Worm (Caenorhabditis elegans): ENCODE data around the gene Y67D8C.2.

DNA sequence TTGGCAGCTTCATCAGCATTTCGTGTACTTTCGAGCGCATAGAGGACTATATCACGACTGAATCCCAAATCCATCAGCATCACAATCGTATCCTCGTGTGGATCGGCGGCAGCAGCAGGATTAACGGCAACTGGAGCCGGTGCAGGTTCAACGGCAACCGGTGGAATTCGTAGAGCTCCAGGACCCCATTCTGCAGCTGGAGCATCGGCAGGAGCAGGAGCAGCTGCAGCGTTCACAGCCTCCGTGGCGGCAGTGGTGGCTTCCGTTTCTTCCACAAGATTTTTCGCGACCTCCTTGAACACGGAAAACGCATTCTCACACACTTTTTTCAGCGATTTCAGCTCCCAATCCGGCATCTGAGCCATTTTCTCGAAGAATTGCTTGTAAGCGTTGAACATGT, 27.9 kb upstream of the Y67D8C.2 start:
- TF ChIP-seq ama-1 (optimal IDR thresholded peaks at IDR 0.05) = no peak
- TF ChIP-seq lsy-2 (tag; optimal IDR thresholded peaks at IDR 0.05) = no peak
- no peak for TF ChIP-seq mab-5 (tag; optimal IDR thresholded peaks at IDR 0.05)
- no peak for TF ChIP-seq mdl-1 (tag; optimal IDR thresholded peaks at IDR 0.05)
- no peak for TF ChIP-seq nhr-129 (tag; optimal IDR thresholded peaks at IDR 0.05)
- no peak for TF ChIP-seq lin-39 (tag; optimal IDR thresholded peaks at IDR 0.05)
- TF ChIP-seq ceh-16 (tag; optimal IDR thresholded peaks at IDR 0.05) = no peak
- no peak for TF ChIP-seq nhr-12 (tag; optimal IDR thresholded peaks at IDR 0.05)
- no peak for TF ChIP-seq mbf-1 (tag; optimal IDR thresholded peaks at IDR 0.05)
- no peak for TF ChIP-seq ceh-82 (tag; optimal IDR thresholded peaks at IDR 0.05)
- no peak for TF ChIP-seq nhr-77 (tag; optimal IDR thresholded peaks at IDR 0.05)
- no peak for TF ChIP-seq nhr-21 (tag; optimal IDR thresholded peaks at IDR 0.05)

All from whole organism, L2 larva.